ENCODE assay signal across 4 worm cellular contexts in genomic region chrII:2219880-2220279, ce11.
TF ChIP-seq lines count a peak whose summit lies in the region.

Gene Y59C2A.3 (minus strand): TSS chrII:2219921.

TF ChIP-seq in whole organism, L2 larva, 48 proteins besides CTCF, POLR2A, EP300 and RAD21:
- TF ChIP-seq ZK546.5 (tag; optimal IDR thresholded peaks at IDR 0.05; lab: Kevin White, UChicago), result no peak
- no peak for TF ChIP-seq crh-2 (tag; optimal IDR thresholded peaks at IDR 0.05; lab: Kevin White, UChicago)
- peak; percentile 25 for TF ChIP-seq F13H6.1 (tag; optimal IDR thresholded peaks at IDR 0.05; lab: Kevin White, UChicago)
- no peak for TF ChIP-seq skn-1 (tag; optimal IDR thresholded peaks at IDR 0.05; lab: Kevin White, UChicago)
- peak; percentile 19 to 61 for TF ChIP-seq lsy-2 (tag; optimal IDR thresholded peaks at IDR 0.05; lab: Kevin White, UChicago)
- no peak for TF ChIP-seq sem-4 (tag; optimal IDR thresholded peaks at IDR 0.05; lab: Kevin White, UChicago)
- TF ChIP-seq lin-11 (tag; optimal IDR thresholded peaks at IDR 0.05; lab: Kevin White, UChicago), result peak; percentile 40
- TF ChIP-seq nhr-129 (tag; optimal IDR thresholded peaks at IDR 0.05; lab: Kevin White, UChicago), result peak; percentile 44
- no peak for TF ChIP-seq blmp-1 (tag; optimal IDR thresholded peaks at IDR 0.05; lab: Kevin White, UChicago; ENCODE audit: insufficient read depth)
- TF ChIP-seq unc-55 (GFP tag; optimal IDR thresholded peaks at IDR 0.05; lab: Kevin White, UChicago), result peak; percentile 82
- peak; percentile 35 for TF ChIP-seq lin-13 (GFP tag; optimal IDR thresholded peaks at IDR 0.05; lab: Kevin White, UChicago)
- TF ChIP-seq C34F6.9 (tag; optimal IDR thresholded peaks at IDR 0.05; lab: Kevin White, UChicago), result peak; percentile 54
- no peak for TF ChIP-seq snpc-4 (tag; optimal IDR thresholded peaks at IDR 0.05; lab: Kevin White, UChicago)

TF ChIP-seq in whole organism, L4 larva, 104 proteins besides CTCF, POLR2A, EP300 and RAD21 (continues in another document):
- TF ChIP-seq ama-1 (optimal IDR thresholded peaks at IDR 0.05; lab: Kevin White, UChicago) (no peak), ztf-7 (tag; optimal IDR thresholded peaks at IDR 0.05; lab: Kevin White, UChicago) (no peak), nhr-28 (tag; optimal IDR thresholded peaks at IDR 0.05; lab: Kevin White, UChicago) (no peak), ceh-62 (tag; optimal IDR thresholded peaks at IDR 0.05; lab: Kevin White, UChicago) (no peak), lsy-2 (tag; optimal IDR thresholded peaks at IDR 0.05; lab: Kevin White, UChicago) (peak in 1 of 2 experiments; percentile 51), madf-5 (GFP tag; IDR thresholded peaks at IDR 0.05; lab: Robert Waterston, UW) (no peak), nhr-237 (tag; optimal IDR thresholded peaks at IDR 0.05; lab: Kevin White, UChicago) (no peak), fkh-10 (GFP tag; optimal IDR thresholded peaks at IDR 0.05; lab: Kevin White, UChicago) (no peak), nhr-11 (tag; optimal IDR thresholded peaks at IDR 0.05; lab: Kevin White, UChicago) (no peak), aha-1 (tag; lab: Kevin White, UChicago) (peak; percentile 58), spr-1 (tag; optimal IDR thresholded peaks at IDR 0.05; lab: Kevin White, UChicago) (no peak), ZK546.5 (tag; optimal IDR thresholded peaks at IDR 0.05; lab: Kevin White, UChicago) (no peak), egl-27 (tag; optimal IDR thresholded peaks at IDR 0.05; lab: Kevin White, UChicago) (no peak), spr-3 (GFP tag; optimal IDR thresholded peaks at IDR 0.05; lab: Kevin White, UChicago) (no peak), lin-29 (GFP tag; IDR thresholded peaks at IDR 0.05; lab: Robert Waterston, UW) (no peak), fos-1 (tag; optimal IDR thresholded peaks at IDR 0.05; lab: Kevin White, UChicago) (no peak), nhr-76 (tag; optimal IDR thresholded peaks at IDR 0.05; lab: Kevin White, UChicago) (no peak), dmd-9 (GFP tag; IDR thresholded peaks at IDR 0.05; lab: Robert Waterston, UW) (no peak), php-3 (GFP tag; IDR thresholded peaks at IDR 0.05; lab: Robert Waterston, UW) (no peak), nhr-48 (tag; optimal IDR thresholded peaks at IDR 0.05; lab: Kevin White, UChicago) (no peak), hlh-11 (tag; optimal IDR thresholded peaks at IDR 0.05; lab: Kevin White, UChicago) (peak; percentile 17), arid-1 (GFP tag; conservative IDR thresholded peaks at IDR 0.05; lab: Robert Waterston, UW) (no peak), F37D6.2 (tag; optimal IDR thresholded peaks at IDR 0.05; lab: Kevin White, UChicago) (no peak), madf-9 (GFP tag; conservative IDR thresholded peaks at IDR 0.05; lab: Robert Waterston, UW) (no peak), duxl-1 (tag; optimal IDR thresholded peaks at IDR 0.05; lab: Kevin White, UChicago; ENCODE audit: poor library complexity) (no peak), sdz-12 (GFP tag; optimal IDR thresholded peaks at IDR 0.05; lab: Kevin White, UChicago) (no peak), dpl-1 (GFP tag; optimal IDR thresholded peaks at IDR 0.05; lab: Kevin White, UChicago) (peak; percentile 19), ztf-11 (tag; optimal IDR thresholded peaks at IDR 0.05; lab: Kevin White, UChicago) (no peak), set-16 (GFP tag; IDR thresholded peaks at IDR 0.05; lab: Robert Waterston, UW) (peak; percentile 80)

TF ChIP-seq in whole organism, late embryonic, 69 proteins besides CTCF, POLR2A, EP300 and RAD21 (continues in another document):
- TF ChIP-seq ceh-14 (tag; optimal IDR thresholded peaks at IDR 0.05; lab: Kevin White, UChicago) (peak; percentile 24), ceh-34 (tag; optimal IDR thresholded peaks at IDR 0.05; lab: Kevin White, UChicago) (peak; percentile 35), nfya-1 (tag; optimal IDR thresholded peaks at IDR 0.05; lab: Kevin White, UChicago) (peak; percentile 61), madf-2 (tag; optimal IDR thresholded peaks at IDR 0.05; lab: Kevin White, UChicago) (no peak), F13H6.1 (tag; optimal IDR thresholded peaks at IDR 0.05; lab: Kevin White, UChicago) (no peak), unc-42 (tag; optimal IDR thresholded peaks at IDR 0.05; lab: Kevin White, UChicago) (peak; percentile 58), C08G9.2 (tag; optimal IDR thresholded peaks at IDR 0.05; lab: Kevin White, UChicago) (peak; percentile 2), odd-2 (tag; optimal IDR thresholded peaks at IDR 0.05; lab: Kevin White, UChicago) (no peak), pros-1 (tag; optimal IDR thresholded peaks at IDR 0.05; lab: Kevin White, UChicago) (peak; percentile 16), ref-2 (tag; optimal IDR thresholded peaks at IDR 0.05; lab: Kevin White, UChicago) (peak; percentile 48), ceh-19 (GFP tag; optimal IDR thresholded peaks at IDR 0.05; lab: Kevin White, UChicago) (no peak), syd-9 (tag; optimal IDR thresholded peaks at IDR 0.05; lab: Kevin White, UChicago) (peak; percentile 28), Y22D7AL.16 (tag; optimal IDR thresholded peaks at IDR 0.05; lab: Kevin White, UChicago) (no peak), pax-1 (tag; optimal IDR thresholded peaks at IDR 0.05; lab: Kevin White, UChicago) (no peak), ceh-48 (tag; optimal IDR thresholded peaks at IDR 0.05; lab: Kevin White, UChicago) (peak; percentile 85), tbx-7 (tag; optimal IDR thresholded peaks at IDR 0.05; lab: Kevin White, UChicago) (no peak), gmeb-2 (tag; optimal IDR thresholded peaks at IDR 0.05; lab: Kevin White, UChicago) (no peak), hlh-6 (tag; optimal IDR thresholded peaks at IDR 0.05; lab: Kevin White, UChicago) (no peak), sox-4 (tag; optimal IDR thresholded peaks at IDR 0.05; lab: Kevin White, UChicago) (no peak), rnt-1 (tag; optimal IDR thresholded peaks at IDR 0.05; lab: Kevin White, UChicago) (peak; percentile 47), ttx-3 (tag; optimal IDR thresholded peaks at IDR 0.05; lab: Kevin White, UChicago) (no peak), ceh-18 (tag; optimal IDR thresholded peaks at IDR 0.05; lab: Kevin White, UChicago) (peak; percentile 20), hlh-30 (tag; optimal IDR thresholded peaks at IDR 0.05; lab: Kevin White, UChicago; ENCODE audit: insufficient read depth) (peak; percentile 38), ama-1 (optimal IDR thresholded peaks at IDR 0.05; lab: Kevin White, UChicago) (no peak), ceh-9 (tag; optimal IDR thresholded peaks at IDR 0.05; lab: Kevin White, UChicago) (no peak), ceh-31 (tag; optimal IDR thresholded peaks at IDR 0.05; lab: Kevin White, UChicago) (peak; percentile 61), sox-2 (GFP tag; IDR thresholded peaks at IDR 0.05; lab: Robert Waterston, UW) (peak; percentile 29), ceh-2 (tag; optimal IDR thresholded peaks at IDR 0.05; lab: Kevin White, UChicago) (no peak), ceh-30 (tag; optimal IDR thresholded peaks at IDR 0.05; lab: Kevin White, UChicago) (no peak), ceh-24 (tag; optimal IDR thresholded peaks at IDR 0.05; lab: Kevin White, UChicago) (no peak)

TF ChIP-seq in whole organism, mixed stage, embryonic, 35 proteins besides CTCF, POLR2A, EP300 and RAD21:
- TF ChIP-seq lin-32 (GFP tag; optimal IDR thresholded peaks at IDR 0.05; lab: Kevin White, UChicago) (no peak), ces-1 (GFP tag; optimal IDR thresholded peaks at IDR 0.05; lab: Kevin White, UChicago) (peak; percentile 25), ztf-11 (tag; optimal IDR thresholded peaks at IDR 0.05; lab: Kevin White, UChicago) (no peak), mls-2 (tag; optimal IDR thresholded peaks at IDR 0.05; lab: Kevin White, UChicago) (no peak), nhr-237 (tag; optimal IDR thresholded peaks at IDR 0.05; lab: Kevin White, UChicago) (no peak), elt-3 (tag; optimal IDR thresholded peaks at IDR 0.05; lab: Kevin White, UChicago) (no peak), hlh-1 (tag; optimal IDR thresholded peaks at IDR 0.05; lab: Kevin White, UChicago) (no peak), mab-5 (tag; optimal IDR thresholded peaks at IDR 0.05; lab: Kevin White, UChicago) (no peak), nhr-12 (tag; optimal IDR thresholded peaks at IDR 0.05; lab: Kevin White, UChicago) (no peak), blmp-1 (tag; optimal IDR thresholded peaks at IDR 0.05; lab: Kevin White, UChicago) (no peak), sptf-1 (tag; optimal IDR thresholded peaks at IDR 0.05; lab: Kevin White, UChicago) (peak; percentile 62), pha-4 (tag; optimal IDR thresholded peaks at IDR 0.05; lab: Kevin White, UChicago) (peak; percentile 4), nhr-76 (tag; optimal IDR thresholded peaks at IDR 0.05; lab: Kevin White, UChicago) (no peak), unc-39 (tag; optimal IDR thresholded peaks at IDR 0.05; lab: Kevin White, UChicago) (no peak), ceh-39 (tag; optimal IDR thresholded peaks at IDR 0.05; lab: Kevin White, UChicago) (no peak), lin-13 (tag; optimal IDR thresholded peaks at IDR 0.05; lab: Kevin White, UChicago) (peak; percentile 56), ceh-83 (GFP tag; optimal IDR thresholded peaks at IDR 0.05; lab: Kevin White, UChicago) (no peak), cnd-1 (tag; optimal IDR thresholded peaks at IDR 0.05; lab: Kevin White, UChicago) (no peak), nhr-2 (tag; optimal IDR thresholded peaks at IDR 0.05; lab: Kevin White, UChicago) (no peak), zip-8 (tag; optimal IDR thresholded peaks at IDR 0.05; lab: Kevin White, UChicago) (no peak), tbx-8 (GFP tag; optimal IDR thresholded peaks at IDR 0.05; lab: Kevin White, UChicago) (no peak), ham-2 (GFP tag; optimal IDR thresholded peaks at IDR 0.05; lab: Kevin White, UChicago) (peak; percentile 49), lsy-2 (tag; optimal IDR thresholded peaks at IDR 0.05; lab: Kevin White, UChicago) (peak; percentile 53), unc-62 (GFP tag; optimal IDR thresholded peaks at IDR 0.05; lab: Kevin White, UChicago) (no peak), drap-1 (GFP tag; optimal IDR thresholded peaks at IDR 0.05; lab: Kevin White, UChicago) (no peak), sem-2 (GFP tag; optimal IDR thresholded peaks at IDR 0.05; lab: Kevin White, UChicago) (no peak), elt-1 (tag; optimal IDR thresholded peaks at IDR 0.05; lab: Kevin White, UChicago; ENCODE audit: borderline replicate concordance, insufficient read depth) (no peak), flh-1 (GFP tag; optimal IDR thresholded peaks at IDR 0.05; lab: Kevin White, UChicago) (no peak), ceh-43 (GFP tag; optimal IDR thresholded peaks at IDR 0.05; lab: Kevin White, UChicago) (no peak), unc-120 (tag; optimal IDR thresholded peaks at IDR 0.05; lab: Kevin White, UChicago; ENCODE audit: poor library complexity, severe bottlenecking) (peak; percentile 73), snpc-4 (tag; optimal IDR thresholded peaks at IDR 0.05; lab: Kevin White, UChicago) (no peak), nhr-28 (tag; optimal IDR thresholded peaks at IDR 0.05; lab: Kevin White, UChicago) (no peak), bed-3 (GFP tag; optimal IDR thresholded peaks at IDR 0.05; lab: Kevin White, UChicago) (no peak), M03D4.4 (tag; optimal IDR thresholded peaks at IDR 0.05; lab: Kevin White, UChicago) (no peak), mep-1 (tag; optimal IDR thresholded peaks at IDR 0.05; lab: Kevin White, UChicago) (peak; percentile 26)
